Comparison of ENCODE assay signal across 5 worm cellular contexts in genomic region chrII:5292226-5292752, ce11.
TF ChIP-seq lines count a peak whose summit lies in the region.

Gene ZK622.4, plus strand, starts transcription at chrII:5292702.

TF ChIP-seq in whole organism, L1 larva, 84 proteins besides CTCF, POLR2A, EP300 and RAD21 (continues in another document):
- no peak for TF ChIP-seq sox-4 (tag; optimal IDR thresholded peaks at IDR 0.05; lab: Kevin White, UChicago)
- no peak for TF ChIP-seq tlp-1 (tag; optimal IDR thresholded peaks at IDR 0.05; lab: Kevin White, UChicago)
- TF ChIP-seq alr-1 (tag; optimal IDR thresholded peaks at IDR 0.05; lab: Kevin White, UChicago; ENCODE audit: borderline replicate concordance): no peak
- TF ChIP-seq lin-39 (tag; optimal IDR thresholded peaks at IDR 0.05; lab: Kevin White, UChicago): no peak
- TF ChIP-seq hlh-17 (GFP tag; optimal IDR thresholded peaks at IDR 0.05; lab: Kevin White, UChicago; ENCODE audit: borderline replicate concordance): no peak
- no peak for TF ChIP-seq ceh-8 (GFP tag; optimal IDR thresholded peaks at IDR 0.05; lab: Kevin White, UChicago)
- TF ChIP-seq unc-30 (tag; optimal IDR thresholded peaks at IDR 0.05; lab: Kevin White, UChicago): no peak
- TF ChIP-seq nhr-19 (GFP tag; conservative IDR thresholded peaks at IDR 0.05; lab: Robert Waterston, UW): peak; percentile 33
- TF ChIP-seq nhr-12 (tag; optimal IDR thresholded peaks at IDR 0.05; lab: Kevin White, UChicago): no peak
- TF ChIP-seq pqm-1 (tag; optimal IDR thresholded peaks at IDR 0.05; lab: Kevin White, UChicago): no peak
- TF ChIP-seq dpl-1 (GFP tag; optimal IDR thresholded peaks at IDR 0.05; lab: Kevin White, UChicago): peak; percentile 15 to 47 (median 20)
- no peak for TF ChIP-seq C04F5.9 (tag; optimal IDR thresholded peaks at IDR 0.05; lab: Kevin White, UChicago)
- TF ChIP-seq nhr-77 (tag; optimal IDR thresholded peaks at IDR 0.05; lab: Kevin White, UChicago): peak; percentile 26
- peak; percentile 27 to 49 for TF ChIP-seq efl-1 (optimal IDR thresholded peaks at IDR 0.05; lab: Kevin White, UChicago)
- peak; percentile 36 to 85 for TF ChIP-seq efl-1 (GFP tag; optimal IDR thresholded peaks at IDR 0.05 in 1 of 2; lab: Kevin White, UChicago)
- no peak for TF ChIP-seq hlh-4 (tag; optimal IDR thresholded peaks at IDR 0.05; lab: Kevin White, UChicago)
- TF ChIP-seq efl-3 (GFP tag; optimal IDR thresholded peaks at IDR 0.05; lab: Kevin White, UChicago): no peak
- TF ChIP-seq mab-9 (GFP tag; IDR thresholded peaks at IDR 0.05; lab: Robert Waterston, UW): no peak

TF ChIP-seq in whole organism, L3 larva, 47 proteins besides CTCF, POLR2A, EP300 and RAD21 (continues in another document):
- TF ChIP-seq daf-12 (tag; optimal IDR thresholded peaks at IDR 0.05; lab: Kevin White, UChicago): no peak
- peak; percentile 26 for TF ChIP-seq pha-4 (tag; optimal IDR thresholded peaks at IDR 0.05; lab: Kevin White, UChicago)
- no peak for TF ChIP-seq ztf-11 (tag; optimal IDR thresholded peaks at IDR 0.05; lab: Kevin White, UChicago)
- TF ChIP-seq egl-5 (tag; optimal IDR thresholded peaks at IDR 0.05; lab: Kevin White, UChicago): peak; percentile 35
- TF ChIP-seq fkh-10 (GFP tag; optimal IDR thresholded peaks at IDR 0.05; lab: Kevin White, UChicago): peak; percentile 30
- no peak for TF ChIP-seq unc-62 (GFP tag; optimal IDR thresholded peaks at IDR 0.05; lab: Kevin White, UChicago)
- TF ChIP-seq elt-3 (tag; optimal IDR thresholded peaks at IDR 0.05; lab: Kevin White, UChicago): no peak
- no peak for TF ChIP-seq unc-39 (tag; optimal IDR thresholded peaks at IDR 0.05; lab: Kevin White, UChicago)
- peak; percentile 18 for TF ChIP-seq nhr-25 (tag; optimal IDR thresholded peaks at IDR 0.05; lab: Kevin White, UChicago)
- TF ChIP-seq nfya-1 (tag; optimal IDR thresholded peaks at IDR 0.05; lab: Kevin White, UChicago; ENCODE audit: insufficient read depth): peak; percentile 49
- no peak for TF ChIP-seq ceh-82 (tag; optimal IDR thresholded peaks at IDR 0.05; lab: Kevin White, UChicago)
- TF ChIP-seq nhr-12 (tag; optimal IDR thresholded peaks at IDR 0.05; lab: Kevin White, UChicago): no peak
- TF ChIP-seq lin-39 (tag; optimal IDR thresholded peaks at IDR 0.05; lab: Kevin White, UChicago): peak; percentile 22
- no peak for TF ChIP-seq sea-2 (GFP tag; optimal IDR thresholded peaks at IDR 0.05; lab: Kevin White, UChicago)
- no peak for TF ChIP-seq ceh-16 (tag; optimal IDR thresholded peaks at IDR 0.05; lab: Kevin White, UChicago)
- TF ChIP-seq lin-15B (tag; optimal IDR thresholded peaks at IDR 0.05; lab: Kevin White, UChicago): peak; percentile 7
- TF ChIP-seq nhr-76 (tag; optimal IDR thresholded peaks at IDR 0.05; lab: Kevin White, UChicago): no peak
- peak; percentile 88 for TF ChIP-seq hmg-11 (tag; optimal IDR thresholded peaks at IDR 0.05; lab: Kevin White, UChicago)
- TF ChIP-seq tbx-2 (tag; optimal IDR thresholded peaks at IDR 0.05; lab: Kevin White, UChicago): peak; percentile 25

TF ChIP-seq in whole organism, early embryonic, 17 proteins besides CTCF, POLR2A, EP300 and RAD21:
- peak; percentile 88 for TF ChIP-seq tbx-11 (GFP tag; IDR thresholded peaks at IDR 0.05; lab: Robert Waterston, UW)
- TF ChIP-seq ceh-13 (GFP tag; optimal IDR thresholded peaks at IDR 0.05; lab: Kevin White, UChicago): peak; percentile 88
- TF ChIP-seq ets-7 (tag; optimal IDR thresholded peaks at IDR 0.05; lab: Kevin White, UChicago): peak; percentile 72
- peak; percentile 95 for TF ChIP-seq hmg-4 (GFP tag; optimal IDR thresholded peaks at IDR 0.05; lab: Kevin White, UChicago)
- TF ChIP-seq ceh-36 (tag; optimal IDR thresholded peaks at IDR 0.05; lab: Kevin White, UChicago): peak; percentile 82
- no peak for TF ChIP-seq ama-1 (optimal IDR thresholded peaks at IDR 0.05; lab: Kevin White, UChicago)
- TF ChIP-seq hnd-1 (tag; optimal IDR thresholded peaks at IDR 0.05; lab: Kevin White, UChicago): peak; percentile 81
- TF ChIP-seq pes-1 (GFP tag; IDR thresholded peaks at IDR 0.05; lab: Robert Waterston, UW): peak; percentile 94
- peak; percentile 90 for TF ChIP-seq scrt-1 (GFP tag; IDR thresholded peaks at IDR 0.05; lab: Robert Waterston, UW)
- peak; percentile 93 for TF ChIP-seq flt-1 (GFP tag; IDR thresholded peaks at IDR 0.05; lab: Robert Waterston, UW)
- TF ChIP-seq aly-1 (tag; optimal IDR thresholded peaks at IDR 0.05; lab: Kevin White, UChicago): peak; percentile 86
- TF ChIP-seq tra-4 (tag; optimal IDR thresholded peaks at IDR 0.05; lab: Kevin White, UChicago): peak; percentile 75
- TF ChIP-seq tbx-37 (GFP tag; conservative IDR thresholded peaks at IDR 0.05; lab: Robert Waterston, UW): peak; percentile 81
- TF ChIP-seq F13C5.2 (tag; optimal IDR thresholded peaks at IDR 0.05; lab: Kevin White, UChicago): peak; percentile 91
- peak; percentile 75 for TF ChIP-seq B0310.2 (tag; optimal IDR thresholded peaks at IDR 0.05; lab: Kevin White, UChicago)
- peak; percentile 73 for TF ChIP-seq hmbx-1 (tag; optimal IDR thresholded peaks at IDR 0.05; lab: Kevin White, UChicago)
- peak; percentile 91 for TF ChIP-seq sea-1 (GFP tag; conservative IDR thresholded peaks at IDR 0.05; lab: Robert Waterston, UW)

TF ChIP-seq in whole organism, midembryonic, 9 proteins besides CTCF, POLR2A, EP300 and RAD21:
- peak; percentile 82 for TF ChIP-seq ztf-29 (GFP tag; IDR thresholded peaks at IDR 0.05; lab: Robert Waterston, UW)
- peak; percentile 95 for TF ChIP-seq flt-1 (GFP tag; IDR thresholded peaks at IDR 0.05; lab: Robert Waterston, UW)
- TF ChIP-seq T22C8.4 (GFP tag; IDR thresholded peaks at IDR 0.05; lab: Robert Waterston, UW): peak; percentile 91
- peak; percentile 85 for TF ChIP-seq cog-1 (tag; optimal IDR thresholded peaks at IDR 0.05; lab: Kevin White, UChicago)
- peak; percentile 73 for TF ChIP-seq med-1 (GFP tag; optimal IDR thresholded peaks at IDR 0.05; lab: Kevin White, UChicago; ENCODE audit: insufficient read depth)
- peak; percentile 86 for TF ChIP-seq ref-1 (GFP tag; conservative IDR thresholded peaks at IDR 0.05; lab: Robert Waterston, UW)
- peak; percentile 94 for TF ChIP-seq tab-1 (GFP tag; IDR thresholded peaks at IDR 0.05; lab: Robert Waterston, UW)
- peak; percentile 90 for TF ChIP-seq klf-2 (GFP tag; conservative IDR thresholded peaks at IDR 0.05; lab: Robert Waterston, UW)
- TF ChIP-seq ztf-23 (GFP tag; IDR thresholded peaks at IDR 0.05; lab: Robert Waterston, UW): peak; percentile 93

TF ChIP-seq in whole organism, young adult, 124 proteins besides CTCF, POLR2A, EP300 and RAD21 (continues in another document):
- TF ChIP-seq ztf-26 (tag; optimal IDR thresholded peaks at IDR 0.05; lab: Kevin White, UChicago): peak; percentile 0
- TF ChIP-seq Y56A3A.18 (GFP tag; IDR thresholded peaks at IDR 0.05; lab: Robert Waterston, UW): no peak; the same call in 1 of the 2 replicates
- TF ChIP-seq B0019.2 (GFP tag; conservative IDR thresholded peaks at IDR 0.05; lab: Robert Waterston, UW): no peak
- TF ChIP-seq hlh-12 (tag; optimal IDR thresholded peaks at IDR 0.05; lab: Kevin White, UChicago): no peak
- TF ChIP-seq ceh-27 (GFP tag; optimal IDR thresholded peaks at IDR 0.05; lab: Kevin White, UChicago): peak; percentile 17
- 0 out of 2 replicates have a peak, but pooled peaks have one; percentile 42 for TF ChIP-seq hmg-20 (GFP tag; IDR thresholded peaks at IDR 0.05; lab: Robert Waterston, UW)
- no peak for TF ChIP-seq F57C9.4 (tag; optimal IDR thresholded peaks at IDR 0.05; lab: Kevin White, UChicago)
- TF ChIP-seq Y95B8A.8 (GFP tag; IDR thresholded peaks at IDR 0.05; lab: Robert Waterston, UW): no peak
- TF ChIP-seq nhr-80 (tag; optimal IDR thresholded peaks at IDR 0.05; lab: Kevin White, UChicago): peak; percentile 22
- peak; percentile 60 for TF ChIP-seq F57A8.1 (GFP tag; optimal IDR thresholded peaks at IDR 0.05; lab: Kevin White, UChicago)
- no peak for TF ChIP-seq tbx-9 (tag; optimal IDR thresholded peaks at IDR 0.05; lab: Kevin White, UChicago; ENCODE audit: borderline replicate concordance)
- no peak for TF ChIP-seq let-526 (GFP tag; IDR thresholded peaks at IDR 0.05; lab: Robert Waterston, UW)
- TF ChIP-seq ztf-28 (GFP tag; IDR thresholded peaks at IDR 0.05; lab: Robert Waterston, UW): 0 out of 2 replicates have a peak, but pooled peaks have one; percentile 63
- no peak for TF ChIP-seq Y53G8AR.9 (GFP tag; conservative IDR thresholded peaks at IDR 0.05; lab: Robert Waterston, UW)
- TF ChIP-seq Y53F4B.3 (GFP tag; IDR thresholded peaks at IDR 0.05; lab: Robert Waterston, UW): no peak
- TF ChIP-seq lin-26 (GFP tag; IDR thresholded peaks at IDR 0.05; lab: Robert Waterston, UW): peak; percentile 92
- peak; percentile 89 for TF ChIP-seq rpc-1 (optimal IDR thresholded peaks at IDR 0.05; lab: Kevin White, UChicago)
- TF ChIP-seq rpc-1 (tag; optimal IDR thresholded peaks at IDR 0.05; lab: Kevin White, UChicago): peak; percentile 96
- TF ChIP-seq B0035.1 (tag; optimal IDR thresholded peaks at IDR 0.05; lab: Kevin White, UChicago): peak; percentile 42
- no peak for TF ChIP-seq nfya-1 (tag; optimal IDR thresholded peaks at IDR 0.05; lab: Kevin White, UChicago; ENCODE audit: borderline replicate concordance, insufficient read depth)
- no peak for TF ChIP-seq ztf-25 (GFP tag; IDR thresholded peaks at IDR 0.05; lab: Robert Waterston, UW)
- peak; percentile 69 for TF ChIP-seq D2030.7 (GFP tag; IDR thresholded peaks at IDR 0.05; lab: Robert Waterston, UW)
- TF ChIP-seq K11D2.4 (GFP tag; IDR thresholded peaks at IDR 0.05; lab: Robert Waterston, UW): no peak
- no peak for TF ChIP-seq mel-28 (tag; optimal IDR thresholded peaks at IDR 0.05; lab: Kevin White, UChicago; ENCODE audit: borderline replicate concordance)
- no peak for TF ChIP-seq nhr-120 (GFP tag; IDR thresholded peaks at IDR 0.05; lab: Robert Waterston, UW)
- TF ChIP-seq chd-7 (tag; optimal IDR thresholded peaks at IDR 0.05; lab: Kevin White, UChicago): peak; percentile 3
- TF ChIP-seq lin-35 (GFP tag; optimal IDR thresholded peaks at IDR 0.05; lab: Kevin White, UChicago): peak in 1 of 3 experiments; percentile 49
- TF ChIP-seq repo-1 (tag; optimal IDR thresholded peaks at IDR 0.05; lab: Kevin White, UChicago): peak; percentile 41
- TF ChIP-seq nhr-90 (tag; optimal IDR thresholded peaks at IDR 0.05; lab: Kevin White, UChicago): peak; percentile 81
- peak; percentile 74; the same call in 1 of the 2 replicates for TF ChIP-seq dox-1 (GFP tag; IDR thresholded peaks at IDR 0.05; lab: Robert Waterston, UW)
- TF ChIP-seq atf-7 (tag; optimal IDR thresholded peaks at IDR 0.05; lab: Kevin White, UChicago): peak; percentile 13
- TF ChIP-seq die-1 (tag; optimal IDR thresholded peaks at IDR 0.05; lab: Kevin White, UChicago): peak; percentile 76
- TF ChIP-seq ets-4 (GFP tag; optimal IDR thresholded peaks at IDR 0.05; lab: Kevin White, UChicago): no peak
- no peak for TF ChIP-seq aptf-2 (GFP tag; conservative IDR thresholded peaks at IDR 0.05; lab: Robert Waterston, UW)
- TF ChIP-seq zfh-2 (GFP tag; conservative IDR thresholded peaks at IDR 0.05; lab: Robert Waterston, UW): no peak
- no peak; the same call in none of the 2 replicates for TF ChIP-seq madf-6 (GFP tag; IDR thresholded peaks at IDR 0.05; lab: Robert Waterston, UW)

Comparison
In these comparisons a context has a peak if more than half of its experiments do, and no peak if none do; other contexts are left out.
1. Of the 8 proteins assayed by ChIP-seq in both whole organism, young adult and whole organism, L1 larva: peak only in whole organism, young adult: ama-1 and unc-130; only in whole organism, L1 larva: dpl-1 and efl-1; in both: nhr-90 and snpc-4; in neither: 1; mixed calls (peak in some experiments, not most) for 1.